Worm (Caenorhabditis elegans) whole organism, L4 larva: ENCODE results near the gene fbxa-184.

Source experiments
- R02D3.7 ChIP-seq: fragments of 150-350 bp; sonication (generic microtip); optimal IDR thresholded peaks from 3 replicates; lab custom pipeline; 2014; ENCODE audit warnings: missing biosample characterization, missing genetic modification characterization
- T20F7.1 ChIP-seq: fragments of 200-800 bp; sonication (Bioruptor generic); optimal IDR thresholded peaks from 2 replicates; lab custom pipeline; 2018; ENCODE audit warnings: mild to moderate bottlenecking, missing genetic modification characterization, missing compliant biosample characterization
- T26A8.4 ChIP-seq: fragments of 200-800 bp; sonication (Bioruptor generic); IDR thresholded peaks from 2 replicates; pipeline ENCODE4 v1.3.6; 2022; ENCODE audit warnings: missing genetic modification characterization, missing compliant biosample characterization
- Y75B8A.6 ChIP-seq: fragments of 200-800 bp; sonication (Bioruptor generic); IDR thresholded peaks from 2 replicates; pipeline ENCODE4 v1.3.6; 2022; ENCODE audit warnings: missing genetic modification reagents, missing genetic modification characterization, missing compliant biosample characterization
- aha-1 ChIP-seq: fragments of 150-350 bp; peaks from one replicate; lab custom pipeline; 2014; ENCODE audit warnings: missing biosample characterization, missing genetic modification characterization
- ceh-20 ChIP-seq: fragments of 200-800 bp; sonication (Bioruptor generic); IDR thresholded peaks from 2 replicates; pipeline ENCODE4 v1.3.6; 2022; ENCODE audit warnings: missing genetic modification reagents, missing genetic modification characterization, missing compliant biosample characterization
- ceh-32 ChIP-seq: sonication (generic microtip); optimal IDR thresholded peaks from 2 replicates; lab custom pipeline; 2016; ENCODE audit warnings: mild to moderate bottlenecking, missing genetic modification characterization, missing compliant biosample characterization; ENCODE audit not compliant: poor library complexity
- ceh-62 ChIP-seq: sonication (generic microtip); optimal IDR thresholded peaks from 2 replicates; lab custom pipeline; 2017; ENCODE audit warnings: missing biosample characterization, missing genetic modification characterization
- daf-8 ChIP-seq: fragments of 200-800 bp; sonication (Bioruptor generic); IDR thresholded peaks from 2 replicates; pipeline ENCODE4 v1.3.6; 2022; ENCODE audit warnings: missing genetic modification characterization, missing compliant biosample characterization
- dmd-8 ChIP-seq: fragments of 200-800 bp; sonication (Bioruptor generic); IDR thresholded peaks from 2 replicates; pipeline ENCODE4 v1.3.6; 2022; ENCODE audit warnings: missing genetic modification characterization, missing compliant biosample characterization
- dmd-9 ChIP-seq: fragments of 200-800 bp; sonication (Bioruptor generic); IDR thresholded peaks from 2 replicates; pipeline ENCODE4 v1.3.6; 2022; ENCODE audit warnings: missing genetic modification reagents, missing genetic modification characterization, missing compliant biosample characterization
- dve-1 ChIP-seq: sonication (generic microtip); optimal IDR thresholded peaks from 2 replicates; lab custom pipeline; 2017; ENCODE audit warnings: antibody characterized with exemption, mild to moderate bottlenecking, missing genetic modification characterization, missing compliant biosample characterization; ENCODE audit not compliant: insufficient read depth
- egl-27 ChIP-seq: sonication (generic microtip); optimal IDR thresholded peaks from 3 replicates; lab custom pipeline; 2017; ENCODE audit warnings: missing biosample characterization, missing genetic modification reagents, missing genetic modification characterization
- egl-43 ChIP-seq: fragments of 200-800 bp; sonication (Bioruptor generic); IDR thresholded peaks from 2 replicates; pipeline ENCODE4 v1.3.6; 2022; ENCODE audit warnings: missing genetic modification reagents, missing genetic modification characterization, missing compliant biosample characterization
- fkh-10 ChIP-seq: fragments of 150-350 bp; optimal IDR thresholded peaks from 2 replicates; lab custom pipeline; 2014; ENCODE audit warnings: missing biosample characterization, missing genetic modification reagents, missing genetic modification characterization
- fos-1 ChIP-seq: fragments of 150-350 bp; optimal IDR thresholded peaks from 2 replicates; lab custom pipeline; 2014; ENCODE audit warnings: missing biosample characterization, missing genetic modification characterization
- hmg-1.1 ChIP-seq: fragments of 200-800 bp; sonication (Bioruptor generic); IDR thresholded peaks from 2 replicates; pipeline ENCODE4 v1.3.6; 2022; ENCODE audit warnings: missing genetic modification reagents, missing genetic modification characterization, missing compliant biosample characterization
- jun-1 ChIP-seq: fragments of 150-350 bp; optimal IDR thresholded peaks from 2 replicates; lab custom pipeline; 2014; ENCODE audit warnings: missing biosample characterization, missing genetic modification reagents, missing genetic modification characterization
- lim-7 ChIP-seq: fragments of 200-800 bp; sonication (Bioruptor generic); IDR thresholded peaks from 2 replicates; pipeline ENCODE4 v1.3.6; 2022; ENCODE audit warnings: missing genetic modification characterization, missing compliant biosample characterization
- lin-15B ChIP-seq: fragments of 150-350 bp; sonication (generic microtip); optimal IDR thresholded peaks from 3 replicates; lab custom pipeline; 2014; ENCODE audit warnings: missing biosample characterization, missing genetic modification characterization
- madf-9 ChIP-seq: fragments of 200-800 bp; sonication (Bioruptor generic); conservative IDR thresholded peaks from 2 replicates; pipeline ENCODE4 v1.3.6; 2022; ENCODE audit warnings: missing genetic modification reagents, missing genetic modification characterization, missing compliant biosample characterization
- mes-2 ChIP-seq: sonication (generic microtip); optimal IDR thresholded peaks from 2 replicates; lab custom pipeline; 2016; ENCODE audit warnings: missing genotype, mild to moderate bottlenecking, missing genetic modification characterization, missing compliant biosample characterization; ENCODE audit not compliant: poor library complexity, severe bottlenecking
- mxl-2 ChIP-seq: fragments of 200-800 bp; sonication (Bioruptor generic); conservative IDR thresholded peaks from 2 replicates; pipeline ENCODE4 v1.3.6; 2022; ENCODE audit warnings: missing genetic modification reagents, missing genetic modification characterization, missing compliant biosample characterization
- nhr-102 ChIP-seq: sonication (generic microtip); optimal IDR thresholded peaks from 2 replicates; lab custom pipeline; 2016; ENCODE audit warnings: mild to moderate bottlenecking, missing genetic modification characterization, moderate library complexity, missing compliant biosample characterization
- nhr-11 ChIP-seq: fragments of 150-350 bp; optimal IDR thresholded peaks from 2 replicates; lab custom pipeline; 2014; ENCODE audit warnings: missing biosample characterization, missing genetic modification characterization
- nhr-41 ChIP-seq: fragments of 200-800 bp; sonication (Bioruptor generic); IDR thresholded peaks from 2 replicates; pipeline ENCODE4 v1.3.6; 2022; ENCODE audit warnings: missing genetic modification reagents, missing genetic modification characterization, missing compliant biosample characterization
- nhr-76 ChIP-seq: fragments of 150-350 bp; optimal IDR thresholded peaks from 2 replicates; lab custom pipeline; 2014; ENCODE audit warnings: missing biosample characterization, missing genetic modification characterization
- nhr-77 ChIP-seq: fragments of 150-350 bp; optimal IDR thresholded peaks from 2 replicates; lab custom pipeline; 2014; ENCODE audit warnings: missing biosample characterization, missing genetic modification characterization
- pha-4 ChIP-seq, 2 experiments: fragments of 150-350 bp in 1 of 2; fragments of 200-800 bp in 1 of 2; sonication (Bioruptor generic) in 1 of 2; IDR thresholded peaks in 1 of 2; optimal IDR thresholded peaks in 1 of 2; 2 replicates each; pipeline versions ENCODE4 v1.3.6 to Lab custom; 2014 to 2022; ENCODE audit warnings: missing genetic modification characterization in 2 of 2, missing genetic modification reagents in 2 of 2, missing biosample characterization in 1 of 2, missing compliant biosample characterization in 1 of 2
- rbr-2 ChIP-seq: sonication (generic microtip); optimal IDR thresholded peaks from 2 replicates; lab custom pipeline; 2016; ENCODE audit warnings: missing genotype, missing genetic modification characterization, missing compliant biosample characterization
- saeg-2 ChIP-seq: fragments of 200-800 bp; sonication (Bioruptor generic); IDR thresholded peaks from 2 replicates; pipeline ENCODE4 v1.3.6; 2022; ENCODE audit warnings: missing genetic modification reagents, missing genetic modification characterization, missing compliant biosample characterization
- spr-3 ChIP-seq: fragments of 200-800 bp; sonication (Bioruptor generic); optimal IDR thresholded peaks from 2 replicates; lab custom pipeline; 2018; ENCODE audit warnings: mild to moderate bottlenecking, missing genetic modification characterization, missing compliant biosample characterization
- tra-1 ChIP-seq: fragments of 200-800 bp; sonication (Bioruptor generic); IDR thresholded peaks from 2 replicates; pipeline ENCODE4 v1.3.6; 2022; ENCODE audit warnings: missing genetic modification reagents, missing genetic modification characterization, missing compliant biosample characterization
- vab-7 ChIP-seq: fragments of 200-800 bp; sonication (Bioruptor generic); IDR thresholded peaks from 2 replicates; pipeline ENCODE4 v1.3.6; 2022; ENCODE audit warnings: missing genetic modification reagents, missing genetic modification characterization, missing compliant biosample characterization
- zip-2 ChIP-seq: fragments of 150-350 bp; optimal IDR thresholded peaks from 2 replicates; lab custom pipeline; 2014; ENCODE audit warnings: missing biosample characterization, missing genetic modification characterization
- ztf-11 ChIP-seq: fragments of 150-350 bp; optimal IDR thresholded peaks from 2 replicates; lab custom pipeline; 2014; ENCODE audit warnings: missing biosample characterization, missing genetic modification characterization

fbxa-184 gene

DNA sequence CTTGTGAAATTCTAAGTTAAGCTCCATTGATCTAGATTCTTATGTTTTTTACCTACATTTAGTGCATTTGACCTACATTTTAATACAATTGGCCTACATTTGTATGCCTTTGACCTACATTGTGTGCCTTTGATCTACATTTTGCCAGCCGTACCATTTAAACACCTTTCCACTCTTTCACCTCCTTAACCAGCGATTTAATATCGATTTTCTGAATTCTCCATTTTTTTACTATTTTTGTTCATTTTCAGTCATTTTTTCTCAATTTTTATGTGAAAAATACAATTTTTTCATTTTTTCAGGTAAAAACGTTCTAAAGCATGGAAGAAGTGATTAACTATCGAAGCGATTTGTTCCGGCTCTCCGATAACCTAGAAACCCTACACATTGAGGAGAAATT, 2.9 kb downstream of the fbxa-184 start, which contains the start of gene btb-7:
Gene btb-7, plus strand, starts transcription at position 301 of the 400 bp plus-strand sequence.
- TF ChIP-seq spr-3 (GFP tag; lab: Kevin White, UChicago) = no peak
- TF ChIP-seq mxl-2 (GFP tag; lab: Robert Waterston, UW) = no peak
- no peak for TF ChIP-seq dmd-9 (GFP tag; lab: Robert Waterston, UW)
- TF ChIP-seq lim-7 (GFP tag; lab: Robert Waterston, UW) = no peak
- no peak for TF ChIP-seq pha-4 (GFP tag; IDR thresholded peaks at IDR 0.05; lab: Robert Waterston, UW)
- no peak for TF ChIP-seq pha-4 (tag; optimal IDR thresholded peaks at IDR 0.05; lab: Kevin White, UChicago)
- no peak for TF ChIP-seq daf-8 (GFP tag; lab: Robert Waterston, UW)

DNA sequence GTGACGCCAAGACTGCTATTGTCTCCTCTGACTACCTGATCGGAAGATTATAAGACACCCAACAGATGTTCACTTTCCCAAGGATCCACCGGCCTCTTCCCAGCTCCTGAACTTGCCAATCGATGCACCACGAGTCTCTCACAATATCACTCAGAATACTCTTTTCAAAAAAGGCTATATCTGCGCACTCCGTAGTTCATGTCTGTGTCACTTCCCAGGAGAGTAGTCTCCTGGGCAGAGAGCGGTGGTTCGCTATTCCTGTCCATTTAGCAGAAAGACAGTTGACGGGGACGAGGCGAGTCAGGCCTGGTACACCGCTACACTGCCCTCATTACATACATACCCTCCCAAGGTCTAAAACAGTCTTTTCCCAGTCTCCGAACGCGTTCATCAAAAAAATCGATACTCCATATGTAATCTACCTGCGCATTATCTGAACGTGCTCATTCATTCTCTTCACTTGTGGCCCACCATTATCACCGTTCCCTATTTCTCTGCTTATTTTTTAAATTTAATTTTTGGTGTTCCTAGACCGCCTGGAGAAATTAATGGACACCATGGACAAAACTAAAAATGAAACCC, 4.8 kb downstream of the fbxa-184 start, which contains the start of gene btb-6:
Gene btb-6, plus strand, starts transcription at position 532 of the 582 bp plus-strand sequence.
- TF ChIP-seq ceh-32 (tag; lab: Kevin White, UChicago) (no peak), R02D3.7 (tag; lab: Kevin White, UChicago) (no peak), T26A8.4 (GFP tag; lab: Robert Waterston, UW) (no peak), lin-15B (tag; lab: Kevin White, UChicago) (no peak), spr-3 (GFP tag; lab: Kevin White, UChicago) (no peak), dve-1 (tag; lab: Kevin White, UChicago) (no peak), jun-1 (tag; lab: Kevin White, UChicago) (no peak), nhr-102 (tag; lab: Kevin White, UChicago) (no peak), saeg-2 (GFP tag; lab: Robert Waterston, UW) (no peak), ceh-20 (GFP tag; lab: Robert Waterston, UW) (no peak), aha-1 (tag; lab: Kevin White, UChicago) (no peak), egl-43 (GFP tag; lab: Robert Waterston, UW) (no peak), tra-1 (GFP tag; lab: Robert Waterston, UW) (no peak), nhr-11 (tag; lab: Kevin White, UChicago) (no peak), mes-2 (no peak), ceh-62 (tag; lab: Kevin White, UChicago) (no peak)

DNA sequence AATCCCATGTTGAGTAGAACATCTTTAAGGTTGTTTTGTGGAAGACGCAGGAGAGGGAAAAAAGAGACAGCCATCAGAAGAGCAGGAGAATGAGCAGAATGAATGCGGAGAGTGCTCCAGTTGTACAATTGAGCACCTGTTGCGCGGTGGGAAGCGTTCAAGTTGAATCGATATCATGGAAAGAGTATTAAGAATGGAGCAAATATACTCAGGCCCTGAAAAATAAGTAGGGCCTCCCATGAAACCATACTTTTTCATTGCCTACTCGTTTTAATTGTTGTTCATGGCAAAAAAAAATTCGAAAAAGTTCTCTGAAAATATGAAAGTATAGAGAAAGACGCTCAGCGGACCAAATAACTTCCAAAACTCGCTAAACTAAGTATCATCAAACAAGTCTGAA, 9.1 kb downstream of the fbxa-184 start, which contains the start of gene fbxb-48:
Gene fbxb-48, minus strand, starts transcription at position 101 of the 400 bp plus-strand sequence.
- no peak for TF ChIP-seq rbr-2 (tag; lab: Kevin White, UChicago)
- no peak for TF ChIP-seq dmd-8 (GFP tag; lab: Robert Waterston, UW)
- TF ChIP-seq fkh-10 (GFP tag; lab: Kevin White, UChicago) = no peak
- no peak for TF ChIP-seq madf-9 (GFP tag; lab: Robert Waterston, UW)
- no peak for TF ChIP-seq Y75B8A.6 (GFP tag; lab: Robert Waterston, UW)
- no peak for TF ChIP-seq jun-1 (tag; lab: Kevin White, UChicago)
- no peak for TF ChIP-seq fos-1 (tag; lab: Kevin White, UChicago)
- no peak for TF ChIP-seq hmg-1.1
- TF ChIP-seq vab-7 = no peak
- TF ChIP-seq nhr-77 (tag; lab: Kevin White, UChicago) = no peak
- TF ChIP-seq T20F7.1 (GFP tag; lab: Kevin White, UChicago) = no peak
- no peak for TF ChIP-seq nhr-11 (tag; lab: Kevin White, UChicago)
- TF ChIP-seq mxl-2 (GFP tag; lab: Robert Waterston, UW) = no peak
- TF ChIP-seq nhr-41 = no peak
- no peak for TF ChIP-seq egl-27 (tag; lab: Kevin White, UChicago)
- no peak for TF ChIP-seq nhr-76 (tag; lab: Kevin White, UChicago)
- TF ChIP-seq daf-8 (GFP tag; lab: Robert Waterston, UW) = no peak
- no peak for TF ChIP-seq ztf-11
- TF ChIP-seq zip-2 (tag; lab: Kevin White, UChicago) = no peak
- no peak for TF ChIP-seq ceh-32 (tag; lab: Kevin White, UChicago)
